Worm (Caenorhabditis elegans): ENCODE measurements around the gene Y54G2A.12.

Y54G2A.12 gene

DNA sequence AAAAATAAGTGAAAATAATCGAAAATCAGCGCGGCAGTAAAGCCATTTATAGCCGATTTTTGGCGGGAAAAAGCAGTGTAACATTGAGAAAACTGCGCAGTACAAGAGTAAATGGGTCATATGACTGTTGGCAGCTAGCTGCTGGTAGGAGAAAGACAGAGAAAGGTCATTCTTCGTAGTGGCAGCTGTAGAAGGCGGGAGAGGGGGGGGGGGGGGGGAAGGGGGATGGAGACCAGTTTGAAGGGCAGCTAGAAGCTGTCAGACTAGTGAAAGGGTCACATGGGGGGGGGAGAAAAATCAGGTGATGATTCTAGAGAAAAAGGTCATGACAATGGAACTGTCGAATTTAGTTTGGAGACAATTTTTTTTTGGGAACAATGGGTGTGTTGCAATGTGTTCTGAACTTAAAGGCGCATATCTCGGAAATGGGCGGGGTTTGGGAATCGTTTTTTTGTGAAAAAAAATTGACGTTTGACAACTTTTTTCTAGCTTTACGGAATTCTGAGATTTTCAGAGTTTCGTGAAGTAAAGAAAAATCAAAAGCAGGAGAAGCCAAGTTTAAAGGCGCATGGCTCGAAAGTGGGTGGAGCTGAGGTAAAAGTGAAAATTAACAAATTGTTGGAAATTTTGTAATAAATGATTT is 10.3 kb downstream of the Y54G2A.12 start:
- TF ChIP-seq drap-1 (GFP tag; optimal IDR thresholded peaks at IDR 0.05) (no peak), nhr-2 (tag; optimal IDR thresholded peaks at IDR 0.05) (no peak), lin-13 (tag; optimal IDR thresholded peaks at IDR 0.05) (no peak), sptf-1 (tag; optimal IDR thresholded peaks at IDR 0.05) (peak; percentile 19), ham-2 (GFP tag; optimal IDR thresholded peaks at IDR 0.05) (peak; percentile 25), lsy-2 (tag; optimal IDR thresholded peaks at IDR 0.05) (no peak)

DNA sequence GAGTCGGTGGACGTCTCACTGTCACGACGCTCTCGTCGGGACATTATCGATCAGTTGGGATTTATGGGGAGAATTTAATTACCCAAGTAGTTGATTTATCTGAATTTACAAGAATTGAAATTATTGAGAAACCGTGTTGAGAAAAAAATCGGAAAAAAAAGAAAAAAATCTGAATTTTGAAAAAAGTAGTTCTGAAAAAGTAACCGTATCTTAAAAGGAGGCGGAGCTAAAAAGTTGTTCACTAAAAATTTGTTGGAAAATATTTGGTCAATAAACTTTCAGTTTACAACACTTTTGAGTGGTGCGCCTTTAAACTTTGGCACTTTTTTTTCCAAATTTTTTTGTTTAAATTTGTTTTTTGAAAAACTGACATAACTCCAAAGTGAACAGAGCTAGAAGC is 11.0 kb downstream of the Y54G2A.12 start, which contains the start of gene Y54G2A.11:
Gene Y54G2A.11, minus strand, starts transcription at position 101 of the 400 bp plus-strand sequence.
- TF ChIP-seq lsy-2 (tag; optimal IDR thresholded peaks at IDR 0.05) (no peak), zip-8 (tag; optimal IDR thresholded peaks at IDR 0.05) (no peak), nhr-28 (tag; optimal IDR thresholded peaks at IDR 0.05) (no peak), blmp-1 (tag; optimal IDR thresholded peaks at IDR 0.05) (no peak), ceh-43 (GFP tag; optimal IDR thresholded peaks at IDR 0.05) (no peak), unc-39 (tag; optimal IDR thresholded peaks at IDR 0.05) (no peak)

DNA sequence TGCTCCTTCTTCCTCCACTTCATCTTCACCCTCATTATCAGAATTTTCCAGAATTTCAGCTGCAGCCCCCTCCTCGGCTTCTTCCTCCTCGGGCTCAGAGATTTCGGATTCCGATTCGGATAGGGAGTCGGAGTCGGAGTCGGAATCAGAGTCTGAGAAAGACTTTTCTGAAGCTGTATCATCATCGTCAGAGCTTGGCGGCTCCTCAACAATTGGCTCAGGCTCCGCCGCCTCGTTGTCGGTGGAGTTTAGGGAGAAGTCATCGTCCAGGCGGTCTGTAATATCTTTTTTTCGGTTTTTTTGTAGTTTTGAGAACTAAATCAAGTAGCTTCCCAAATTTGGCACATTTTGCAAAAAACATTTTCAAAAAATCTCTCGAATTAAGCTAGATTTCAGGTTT is 11.8 kb downstream of the Y54G2A.12 start:
- TF ChIP-seq nhr-76 (tag; optimal IDR thresholded peaks at IDR 0.05) (no peak), unc-39 (tag; optimal IDR thresholded peaks at IDR 0.05) (no peak), tbx-8 (GFP tag; optimal IDR thresholded peaks at IDR 0.05) (no peak), mls-2 (tag; optimal IDR thresholded peaks at IDR 0.05) (no peak), unc-120 (tag; optimal IDR thresholded peaks at IDR 0.05; ENCODE audit: poor library complexity, severe bottlenecking) (no peak), elt-3 (tag; optimal IDR thresholded peaks at IDR 0.05) (no peak), snpc-4 (tag; optimal IDR thresholded peaks at IDR 0.05) (no peak), sptf-1 (tag; optimal IDR thresholded peaks at IDR 0.05) (no peak), ceh-83 (GFP tag; optimal IDR thresholded peaks at IDR 0.05) (no peak), nhr-12 (tag; optimal IDR thresholded peaks at IDR 0.05) (no peak), drap-1 (GFP tag; optimal IDR thresholded peaks at IDR 0.05) (no peak)

DNA sequence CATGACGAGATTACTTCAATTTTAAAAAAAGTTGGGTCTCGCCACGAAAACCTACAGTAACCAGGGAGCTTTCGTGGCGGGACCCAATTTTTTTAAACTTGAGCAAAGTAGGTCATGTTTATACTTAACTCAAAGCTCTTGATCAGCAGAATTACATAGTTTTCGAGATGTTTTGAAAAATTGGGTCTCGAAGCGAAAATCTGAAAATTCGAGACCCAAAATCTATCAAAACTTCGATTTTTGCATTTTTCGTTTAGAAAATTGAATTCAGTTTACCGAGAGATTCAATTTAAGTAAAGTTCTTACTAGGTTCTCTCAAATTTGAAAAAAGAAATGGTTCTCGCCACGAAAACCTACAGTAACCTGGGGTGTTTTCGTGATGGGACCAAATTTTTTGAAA is 12.6 kb downstream of the Y54G2A.12 start:
- TF ChIP-seq sem-2 (GFP tag; optimal IDR thresholded peaks at IDR 0.05) = no peak
- TF ChIP-seq lin-32 (GFP tag; optimal IDR thresholded peaks at IDR 0.05) = no peak
- TF ChIP-seq mab-5 (tag; optimal IDR thresholded peaks at IDR 0.05) = no peak
- no peak for TF ChIP-seq nhr-76 (tag; optimal IDR thresholded peaks at IDR 0.05)
- no peak for TF ChIP-seq unc-39 (tag; optimal IDR thresholded peaks at IDR 0.05)
- TF ChIP-seq ztf-11 (tag; optimal IDR thresholded peaks at IDR 0.05) = no peak
- no peak for TF ChIP-seq unc-62 (GFP tag; optimal IDR thresholded peaks at IDR 0.05)
- no peak for TF ChIP-seq sptf-1 (tag; optimal IDR thresholded peaks at IDR 0.05)
- TF ChIP-seq zip-8 (tag; optimal IDR thresholded peaks at IDR 0.05) = no peak
- TF ChIP-seq nhr-237 (tag; optimal IDR thresholded peaks at IDR 0.05) = no peak
- no peak for TF ChIP-seq ceh-39 (tag; optimal IDR thresholded peaks at IDR 0.05)
- no peak for TF ChIP-seq cnd-1 (tag; optimal IDR thresholded peaks at IDR 0.05)
- no peak for TF ChIP-seq ceh-43 (GFP tag; optimal IDR thresholded peaks at IDR 0.05)
- TF ChIP-seq ceh-83 (GFP tag; optimal IDR thresholded peaks at IDR 0.05) = no peak
- TF ChIP-seq pha-4 (tag; optimal IDR thresholded peaks at IDR 0.05) = no peak
- no peak for TF ChIP-seq elt-3 (tag; optimal IDR thresholded peaks at IDR 0.05)
- TF ChIP-seq flh-1 (GFP tag; optimal IDR thresholded peaks at IDR 0.05) = no peak
- no peak for TF ChIP-seq mep-1 (tag; optimal IDR thresholded peaks at IDR 0.05)
- no peak for TF ChIP-seq blmp-1 (tag; optimal IDR thresholded peaks at IDR 0.05)
- TF ChIP-seq mls-2 (tag; optimal IDR thresholded peaks at IDR 0.05) = no peak

DNA sequence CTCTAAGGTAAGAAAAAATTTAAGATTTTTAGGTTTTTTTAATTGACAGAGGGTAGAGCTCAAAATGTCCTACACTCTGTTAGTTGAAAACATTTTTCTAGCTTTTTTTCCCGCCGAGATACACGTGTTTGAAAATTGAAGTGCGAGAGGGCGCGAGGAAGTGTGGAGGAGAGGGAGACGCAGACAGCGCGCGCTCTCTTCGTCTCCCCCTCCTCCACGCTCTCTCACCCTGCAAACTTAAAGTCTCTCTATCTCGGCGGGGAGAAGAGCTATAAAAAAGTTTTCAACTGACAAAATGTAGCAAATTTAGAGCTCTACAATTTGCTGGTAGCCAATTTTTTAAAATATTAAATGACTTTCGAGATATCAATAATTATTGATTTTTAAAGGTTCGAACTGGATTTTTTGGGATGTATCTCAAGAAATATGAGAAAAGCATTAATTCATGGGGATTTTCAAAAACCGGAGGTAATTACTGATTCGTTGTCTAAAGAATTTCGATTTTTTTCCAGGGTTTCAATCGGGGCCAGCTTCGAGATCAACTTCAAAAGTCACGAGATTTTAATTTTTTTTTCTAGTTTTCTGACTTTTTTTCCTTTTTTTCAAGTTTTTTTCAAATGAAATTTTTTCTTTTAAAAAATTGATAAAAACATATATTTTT is 17.5 kb downstream of the Y54G2A.12 start:
- TF ChIP-seq sptf-1 (tag; optimal IDR thresholded peaks at IDR 0.05) = peak; percentile 12
- no peak for TF ChIP-seq mep-1 (tag; optimal IDR thresholded peaks at IDR 0.05)

DNA sequence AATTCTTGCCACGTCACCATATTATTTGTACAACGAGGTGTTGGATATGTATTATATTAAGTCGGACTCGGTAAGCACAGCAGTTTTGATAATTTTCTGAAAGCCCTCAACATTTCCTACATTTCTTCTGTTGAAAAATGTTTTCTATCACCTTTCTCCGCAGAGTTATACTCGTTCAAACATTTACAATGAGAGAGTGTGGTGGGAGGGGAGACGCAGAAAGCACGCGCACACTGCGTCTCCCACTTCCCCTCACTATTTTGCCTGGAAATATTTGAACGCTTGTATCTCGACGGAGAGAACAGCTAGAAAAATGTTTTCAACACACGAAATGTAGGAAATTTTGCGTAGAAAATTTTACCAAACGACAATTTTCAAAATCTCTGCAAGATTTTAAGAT is 18.5 kb downstream of the Y54G2A.12 start:
- no peak for TF ChIP-seq mep-1 (tag; optimal IDR thresholded peaks at IDR 0.05)
